Worm (Caenorhabditis elegans): ENCODE data around the gene sre-43.

sre-43 gene

DNA sequence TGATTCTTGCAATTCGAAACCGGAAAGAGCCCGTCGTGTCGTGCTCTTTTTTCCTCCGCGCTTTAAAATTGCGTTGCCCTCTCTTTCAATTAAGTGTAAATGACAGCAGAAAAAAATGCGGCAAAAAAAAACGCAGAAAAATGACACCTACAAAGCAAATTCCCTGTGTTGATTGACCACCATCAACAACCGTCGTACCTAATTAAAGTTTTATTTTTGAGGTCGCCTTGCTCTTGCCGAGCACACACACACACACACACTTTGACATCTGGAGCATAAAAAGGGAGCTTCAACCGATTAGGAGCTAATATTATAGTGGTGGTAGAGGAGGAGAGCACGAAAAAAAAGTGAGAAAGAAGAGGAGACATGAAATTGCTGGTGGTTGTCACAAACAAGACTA lies 33.0 kb downstream of the sre-43 start:
- TF ChIP-seq nhr-23 (tag; optimal IDR thresholded peaks at IDR 0.05) (no peak), crh-2 (tag; optimal IDR thresholded peaks at IDR 0.05) (no peak), nhr-237 (tag; optimal IDR thresholded peaks at IDR 0.05) (no peak), dmd-4 (tag; optimal IDR thresholded peaks at IDR 0.05) (no peak), gmeb-1 (tag; optimal IDR thresholded peaks at IDR 0.05) (no peak), mab-5 (tag; optimal IDR thresholded peaks at IDR 0.05) (no peak)

DNA sequence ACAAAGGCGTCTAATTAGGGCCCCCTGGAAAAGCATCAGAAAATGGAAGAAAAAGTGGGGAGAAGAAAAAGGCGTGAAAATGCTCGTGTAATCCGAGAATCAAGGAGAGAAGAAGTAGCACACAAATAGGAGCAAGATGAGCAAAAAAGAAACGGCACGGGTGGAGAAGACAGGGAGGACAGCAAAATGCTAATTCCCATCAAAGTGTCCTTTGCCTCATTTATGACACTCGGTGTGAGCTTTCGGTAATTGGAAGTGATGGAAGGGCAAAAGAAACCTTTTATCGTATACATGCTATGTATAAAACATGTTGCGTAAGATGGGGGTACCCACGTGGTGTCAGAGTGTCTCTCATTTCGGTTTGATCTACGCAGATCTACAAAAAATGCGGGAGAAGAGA lies 35.3 kb downstream of the sre-43 start:
- TF ChIP-seq alr-1 (tag; optimal IDR thresholded peaks at IDR 0.05) (no peak), mdl-1 (tag; optimal IDR thresholded peaks at IDR 0.05) (no peak), ztf-11 (tag; optimal IDR thresholded peaks at IDR 0.05) (no peak), snpc-4 (tag; optimal IDR thresholded peaks at IDR 0.05) (no peak)

DNA sequence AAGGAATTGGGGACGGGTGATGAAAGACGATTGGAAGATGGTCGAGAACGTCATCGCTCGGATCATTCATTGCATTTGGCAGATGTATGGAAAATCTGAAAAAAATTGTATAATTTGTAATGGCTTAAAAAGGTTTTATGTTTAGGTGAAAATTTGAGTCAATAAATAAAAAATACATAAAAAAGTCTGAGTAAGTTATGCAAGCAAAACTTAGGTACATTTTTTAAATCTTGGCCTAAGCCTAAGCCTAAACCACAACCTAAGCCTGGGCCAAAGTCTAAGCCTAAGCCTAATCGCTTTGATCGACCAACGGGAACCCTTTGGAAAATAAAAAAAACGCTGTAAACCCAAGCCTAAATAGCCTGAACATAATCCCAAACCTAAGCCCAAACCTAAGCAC lies 36.9 kb downstream of the sre-43 start, which contains the start of gene hot-3:
Gene hot-3, minus strand, starts transcription at position 101 of the 400 bp plus-strand sequence.
- TF ChIP-seq lsy-2 (tag; optimal IDR thresholded peaks at IDR 0.05) (no peak), crh-2 (tag; optimal IDR thresholded peaks at IDR 0.05) (no peak), egl-27 (tag; optimal IDR thresholded peaks at IDR 0.05) (no peak), ZK546.5 (tag; optimal IDR thresholded peaks at IDR 0.05) (no peak), dmd-4 (tag; optimal IDR thresholded peaks at IDR 0.05) (no peak), mbf-1 (tag; optimal IDR thresholded peaks at IDR 0.05) (no peak), alr-1 (tag; optimal IDR thresholded peaks at IDR 0.05) (no peak), Y55F3AM.14 (GFP tag; optimal IDR thresholded peaks at IDR 0.05) (no peak), zag-1 (tag; optimal IDR thresholded peaks at IDR 0.05) (no peak), nhr-23 (tag; optimal IDR thresholded peaks at IDR 0.05) (no peak), F13H6.1 (tag; optimal IDR thresholded peaks at IDR 0.05) (no peak), nhr-77 (tag; optimal IDR thresholded peaks at IDR 0.05) (no peak), ama-1 (optimal IDR thresholded peaks at IDR 0.05) (no peak), sem-4 (tag; optimal IDR thresholded peaks at IDR 0.05) (no peak), R02D3.7 (tag; optimal IDR thresholded peaks at IDR 0.05) (no peak)

DNA sequence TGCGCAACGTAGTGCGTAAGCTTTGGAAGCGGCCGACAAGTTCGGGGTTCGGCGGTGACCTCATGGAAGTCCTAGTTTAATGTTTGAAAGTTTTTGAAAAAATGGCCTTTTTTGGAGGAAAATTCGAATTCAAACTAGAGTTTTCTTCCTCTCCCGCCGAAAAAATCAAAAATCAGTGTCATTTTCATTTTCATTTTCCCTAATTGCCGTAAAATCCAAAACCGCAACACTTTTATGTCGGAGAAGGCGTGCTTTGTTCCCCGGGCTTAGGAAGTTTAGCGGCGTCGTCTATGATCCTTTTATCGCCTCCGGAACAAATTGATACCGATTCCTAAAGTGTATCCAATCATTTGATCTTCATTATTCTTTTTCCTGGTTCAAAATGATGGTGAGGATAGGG lies 44.0 kb downstream of the sre-43 start, which contains the start of gene mltn-5:
Gene mltn-5, plus strand, starts transcription at position 301 of the 400 bp plus-strand sequence.
- no peak for TF ChIP-seq egl-27 (tag; optimal IDR thresholded peaks at IDR 0.05)
- no peak for TF ChIP-seq ama-1 (optimal IDR thresholded peaks at IDR 0.05)
- TF ChIP-seq aly-2 (tag; optimal IDR thresholded peaks at IDR 0.05) = no peak
- TF ChIP-seq nhr-23 (tag; optimal IDR thresholded peaks at IDR 0.05) = no peak
- TF ChIP-seq unc-55 (GFP tag; optimal IDR thresholded peaks at IDR 0.05) = no peak
- TF ChIP-seq sma-3 (GFP tag; optimal IDR thresholded peaks at IDR 0.05) = no peak
- no peak for TF ChIP-seq snpc-4 (tag; optimal IDR thresholded peaks at IDR 0.05)

DNA sequence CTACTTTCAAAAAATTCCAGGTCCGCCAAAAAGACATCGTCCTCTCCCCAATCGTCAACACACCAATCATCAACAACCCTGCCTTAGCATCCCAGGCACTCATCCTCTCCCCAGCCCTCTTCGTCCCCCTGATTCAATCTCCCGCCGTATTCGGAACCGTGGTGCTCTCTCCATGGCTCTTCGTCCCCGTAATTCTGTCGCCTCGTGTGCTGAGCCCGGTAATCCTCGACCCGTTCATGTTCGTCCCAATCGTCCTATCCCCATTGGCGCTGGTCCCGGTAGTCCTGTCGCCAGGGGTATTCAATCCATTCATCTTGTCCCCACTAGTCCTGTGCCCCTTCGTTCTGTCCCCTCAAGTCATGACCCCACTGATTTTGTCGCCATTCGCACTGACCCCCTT lies 49.8 kb downstream of the sre-43 start:
- TF ChIP-seq egl-27 (tag; optimal IDR thresholded peaks at IDR 0.05) = no peak
- TF ChIP-seq R02D3.7 (tag; optimal IDR thresholded peaks at IDR 0.05) = no peak
- TF ChIP-seq C34F6.9 (tag; optimal IDR thresholded peaks at IDR 0.05) = no peak
- TF ChIP-seq ZK546.5 (tag; optimal IDR thresholded peaks at IDR 0.05) = no peak
- TF ChIP-seq unc-62 (GFP tag; optimal IDR thresholded peaks at IDR 0.05) = no peak
- no peak for TF ChIP-seq F13H6.1 (tag; optimal IDR thresholded peaks at IDR 0.05)
- no peak for TF ChIP-seq sma-3 (GFP tag; optimal IDR thresholded peaks at IDR 0.05)
- no peak for TF ChIP-seq nhr-25 (tag; optimal IDR thresholded peaks at IDR 0.05)
- no peak for TF ChIP-seq peb-1 (tag; optimal IDR thresholded peaks at IDR 0.05)
- TF ChIP-seq fos-1 (tag; optimal IDR thresholded peaks at IDR 0.05) = no peak
- no peak for TF ChIP-seq lin-11 (tag; optimal IDR thresholded peaks at IDR 0.05)
- no peak for TF ChIP-seq nhr-21 (tag; optimal IDR thresholded peaks at IDR 0.05)
- no peak for TF ChIP-seq nhr-11 (tag; optimal IDR thresholded peaks at IDR 0.05)
- no peak for TF ChIP-seq mab-5 (tag; optimal IDR thresholded peaks at IDR 0.05)
- no peak for TF ChIP-seq Y55F3AM.14 (GFP tag; optimal IDR thresholded peaks at IDR 0.05)
- TF ChIP-seq nhr-10 (tag; optimal IDR thresholded peaks at IDR 0.05) = no peak
- TF ChIP-seq unc-39 (tag; optimal IDR thresholded peaks at IDR 0.05) = no peak
